Fruit fly (Drosophila melanogaster) whole organism, embryonic: Measurements from ENCODE around the gene fend.

Experiments
- Atf-2 ChIP-seq: fragments of 200-800 bp; sonication (Bioruptor generic); optimal IDR thresholded peaks from 2 replicates; lab custom pipeline; 2016; ENCODE audit warnings: missing biosample characterization, missing genetic modification characterization
- Bdp1 ChIP-seq: fragments of 200-800 bp; sonication (Bioruptor generic); optimal IDR thresholded peaks from 3 replicates; lab custom pipeline; 2016; ENCODE audit warnings: missing biosample characterization, missing genetic modification characterization
- Bteb2 ChIP-seq: fragments of 200-800 bp; sonication (Bioruptor generic); optimal IDR thresholded peaks from 2 replicates; lab custom pipeline; 2016; ENCODE audit warnings: missing biosample characterization, missing genetic modification characterization
- CG10654 ChIP-seq: fragments of 200-800 bp; sonication (Bioruptor generic); optimal IDR thresholded peaks from 2 replicates; lab custom pipeline; 2016; ENCODE audit warnings: missing biosample characterization, missing genetic modification characterization
- CG11560 ChIP-seq: fragments of 200-800 bp; sonication (Bioruptor generic); IDR thresholded peaks from 3 replicates; pipeline ENCODE4 v1.3.6; 2022; ENCODE audit warnings: missing biosample characterization, missing genetic modification characterization
- CG11723 ChIP-seq: fragments of 200-800 bp; sonication (Bioruptor generic); optimal IDR thresholded peaks from 2 replicates; lab custom pipeline; 2017; ENCODE audit warnings: missing biosample characterization, mild to moderate bottlenecking, missing genetic modification characterization
- CG1233 ChIP-seq: fragments of 200-800 bp; sonication (Bioruptor generic); optimal IDR thresholded peaks from 4 replicates; lab custom pipeline; 2018; ENCODE audit warnings: missing biosample characterization, mild to moderate bottlenecking, missing genetic modification characterization
- CG15601 ChIP-seq: fragments of 200-800 bp; sonication (Bioruptor generic); optimal IDR thresholded peaks from 3 replicates; lab custom pipeline; 2019; ENCODE audit warnings: missing biosample characterization, mild to moderate bottlenecking, missing genetic modification characterization, moderate library complexity
- CG16815 ChIP-seq: fragments of 200-800 bp; sonication (Bioruptor generic); optimal IDR thresholded peaks from 3 replicates; lab custom pipeline; 2017; ENCODE audit warnings: missing biosample characterization, mild to moderate bottlenecking, missing genetic modification characterization
- CG16863 ChIP-seq: fragments of 200-800 bp; sonication (Bioruptor generic); optimal IDR thresholded peaks from 3 replicates; lab custom pipeline; 2016; ENCODE audit warnings: missing biosample characterization, missing genetic modification characterization
- CG17802 ChIP-seq: fragments of 200-800 bp; sonication (Bioruptor generic); optimal IDR thresholded peaks from 2 replicates; lab custom pipeline; 2018; ENCODE audit warnings: missing biosample characterization, mild to moderate bottlenecking, missing genetic modification characterization, moderate library complexity
- CG2678 ChIP-seq: fragments of 200-800 bp; sonication (Bioruptor generic); optimal IDR thresholded peaks from 3 replicates; lab custom pipeline; 2019; ENCODE audit warnings: missing biosample characterization, mild to moderate bottlenecking, missing genetic modification characterization, moderate library complexity
- CG34376 ChIP-seq: fragments of 200-800 bp; sonication (Bioruptor generic); optimal IDR thresholded peaks from 2 replicates; lab custom pipeline; 2018; ENCODE audit warnings: missing biosample characterization, mild to moderate bottlenecking, missing genetic modification characterization
- CG34422 ChIP-seq: fragments of 200-800 bp; sonication (Bioruptor generic); IDR thresholded peaks from 3 replicates; pipeline ENCODE4 v1.3.6; 2022; ENCODE audit warnings: missing biosample characterization, missing genetic modification characterization
- CG5245 ChIP-seq: fragments of 200-800 bp; sonication (Bioruptor generic); optimal IDR thresholded peaks from 3 replicates; lab custom pipeline; 2016; ENCODE audit warnings: missing biosample characterization, missing genetic modification characterization
- CG5953 ChIP-seq: fragments of 200-800 bp; sonication (Bioruptor generic); IDR thresholded peaks from 2 replicates; pipeline ENCODE4 v1.3.6; 2022; ENCODE audit warnings: missing biosample characterization, missing genetic modification characterization
- CG6175 ChIP-seq: fragments of 200-800 bp; sonication (Bioruptor generic); IDR thresholded peaks from 3 replicates; pipeline ENCODE4 v1.3.6; 2022; ENCODE audit warnings: missing biosample characterization, missing genetic modification characterization
- CG6654 ChIP-seq: fragments of 200-800 bp; sonication (Bioruptor generic); optimal IDR thresholded peaks from 2 replicates; lab custom pipeline; 2017; ENCODE audit warnings: missing biosample characterization, mild to moderate bottlenecking, missing genetic modification characterization
- CG7556 ChIP-seq: fragments of 200-800 bp; sonication (Bioruptor generic); optimal IDR thresholded peaks from 2 replicates; lab custom pipeline; 2017; ENCODE audit warnings: missing biosample characterization, mild to moderate bottlenecking, missing genetic modification characterization
- CG8089 ChIP-seq: fragments of 200-800 bp; sonication (Bioruptor generic); optimal IDR thresholded peaks from 3 replicates; lab custom pipeline; 2016; ENCODE audit warnings: missing biosample characterization, missing genetic modification characterization
- CG8765 ChIP-seq: fragments of 200-800 bp; sonication (Bioruptor generic); IDR thresholded peaks from 2 replicates; pipeline ENCODE4 v1.3.6; 2022; ENCODE audit warnings: missing biosample characterization, missing genetic modification characterization
- CG9876 ChIP-seq: fragments of 200-800 bp; sonication (Bioruptor generic); optimal IDR thresholded peaks from 2 replicates; lab custom pipeline; 2016; ENCODE audit warnings: missing biosample characterization, missing genetic modification characterization
- Dbx ChIP-seq: fragments of 200-800 bp; sonication (Bioruptor generic); IDR thresholded peaks from 3 replicates; pipeline ENCODE4 v1.3.6; 2022; ENCODE audit warnings: missing biosample characterization, missing genetic modification characterization
- Dip3 ChIP-seq: fragments of 200-800 bp; sonication (Bioruptor generic); optimal IDR thresholded peaks from 3 replicates; lab custom pipeline; 2016; ENCODE audit warnings: missing biosample characterization, missing genetic modification characterization
- E2f2 ChIP-seq: fragments of 200-800 bp; sonication (Bioruptor generic); IDR thresholded peaks from 2 replicates; pipeline ENCODE4 v1.3.6; 2022; ENCODE audit warnings: missing biosample characterization, missing genetic modification characterization
- Eip74EF ChIP-seq, 2 experiments: fragments of 200-800 bp in 1 of 2; fragments of >200 bp in 1 of 2; sonication (Bioruptor generic) in 1 of 2; optimal IDR thresholded peaks; 2 replicates each; lab custom pipeline; 2017 to 2019; ENCODE audit warnings: missing biosample characterization in 2 of 2, missing genetic modification characterization in 2 of 2, mild to moderate bottlenecking in 1 of 2, moderate library complexity in 1 of 2
- Fer2 ChIP-seq: fragments of 200-800 bp; sonication (Bioruptor generic); optimal IDR thresholded peaks from 2 replicates; lab custom pipeline; 2018; ENCODE audit warnings: missing biosample characterization, mild to moderate bottlenecking, missing genetic modification characterization, moderate library complexity
- Gsc ChIP-seq: fragments of 200-800 bp; sonication (Bioruptor generic); IDR thresholded peaks from 2 replicates; pipeline ENCODE4 v1.3.6; 2022; ENCODE audit warnings: missing biosample characterization, missing genetic modification characterization
- HLHmδ ChIP-seq: fragments of 200-800 bp; sonication (Bioruptor generic); optimal IDR thresholded peaks from 2 replicates; lab custom pipeline; 2018; ENCODE audit warnings: missing biosample characterization, mild to moderate bottlenecking, missing genetic modification characterization, moderate library complexity
- Kr ChIP-seq: fragments of 200-800 bp; sonication (Bioruptor generic); optimal IDR thresholded peaks from 2 replicates; lab custom pipeline; 2017; ENCODE audit warnings: missing biosample characterization, mild to moderate bottlenecking, missing genetic modification characterization
- Mad ChIP-seq: fragments of 200-800 bp; sonication (Bioruptor generic); optimal IDR thresholded peaks from 2 replicates; lab custom pipeline; 2016; ENCODE audit warnings: missing biosample characterization, missing genetic modification characterization
- NC2β ChIP-seq: fragments of 200-800 bp; sonication (Bioruptor generic); optimal IDR thresholded peaks from 2 replicates; lab custom pipeline; 2016; ENCODE audit warnings: missing biosample characterization, missing genetic modification characterization
- NfI ChIP-seq: fragments of 200-800 bp; sonication (Bioruptor generic); optimal IDR thresholded peaks from 3 replicates; lab custom pipeline; 2018; ENCODE audit warnings: missing biosample characterization, mild to moderate bottlenecking, missing genetic modification characterization, moderate library complexity
- Rfx ChIP-seq: fragments of 200-800 bp; sonication (Bioruptor generic); IDR thresholded peaks from 2 replicates; pipeline ENCODE4 v1.3.6; 2022; ENCODE audit warnings: missing biosample characterization, missing genetic modification characterization
- Sry-β ChIP-seq: fragments of 200-800 bp; sonication (Bioruptor generic); optimal IDR thresholded peaks from 2 replicates; lab custom pipeline; 2018; ENCODE audit warnings: missing biosample characterization, mild to moderate bottlenecking, missing genetic modification characterization, moderate library complexity
- bab2 ChIP-seq: fragments of 200-800 bp; sonication (Bioruptor generic); optimal IDR thresholded peaks from 2 replicates; lab custom pipeline; 2016; ENCODE audit warnings: missing biosample characterization, missing genetic modification characterization
- bigmax ChIP-seq: fragments of 200-800 bp; sonication (Bioruptor generic); optimal IDR thresholded peaks from 2 replicates; lab custom pipeline; 2018; ENCODE audit warnings: missing biosample characterization, mild to moderate bottlenecking, missing genetic modification characterization
- danr ChIP-seq: fragments of 200-800 bp; sonication (Bioruptor generic); IDR thresholded peaks from 2 replicates; pipeline ENCODE4 v1.3.6; 2022; ENCODE audit warnings: missing biosample characterization, missing genetic modification characterization
- dysf ChIP-seq: fragments of 200-800 bp; sonication (Bioruptor generic); IDR thresholded peaks from 3 replicates; pipeline ENCODE4 v1.3.6; 2022; ENCODE audit warnings: missing biosample characterization, missing genetic modification characterization
- esg ChIP-seq: fragments of 200-800 bp; sonication (Bioruptor generic); conservative IDR thresholded peaks from 2 replicates; pipeline ENCODE4 v1.3.6; 2022; ENCODE audit warnings: missing biosample characterization, missing genetic modification characterization
- her ChIP-seq: fragments of 200-800 bp; sonication (Bioruptor generic); optimal IDR thresholded peaks from 2 replicates; lab custom pipeline; 2016; ENCODE audit warnings: missing biosample characterization, missing genetic modification characterization
- hth ChIP-seq: fragments of >200 bp; optimal IDR thresholded peaks from 2 replicates; lab custom pipeline; 2017; ENCODE audit warnings: inconsistent platforms
- kah ChIP-seq: fragments of 200-800 bp; sonication (Bioruptor generic); optimal IDR thresholded peaks from 2 replicates; lab custom pipeline; 2018; ENCODE audit warnings: missing biosample characterization, mild to moderate bottlenecking, missing genetic modification characterization
- klu ChIP-seq: fragments of 200-800 bp; sonication (Bioruptor generic); IDR thresholded peaks from 2 replicates; pipeline ENCODE4 v1.3.6; 2022; ENCODE audit warnings: missing biosample characterization, missing genetic modification characterization
- mld ChIP-seq: fragments of 200-800 bp; sonication (Bioruptor generic); IDR thresholded peaks from 3 replicates; pipeline ENCODE4 v1.3.6; 2022; ENCODE audit warnings: missing biosample characterization, missing genetic modification characterization; ENCODE audit not compliant: partially characterized antibody
- pum ChIP-seq: fragments of 200-800 bp; sonication (Bioruptor generic); optimal IDR thresholded peaks from 2 replicates; lab custom pipeline; 2016; ENCODE audit warnings: missing biosample characterization, missing genetic modification characterization
- ro ChIP-seq: fragments of 200-800 bp; sonication (Bioruptor generic); IDR thresholded peaks from 2 replicates; pipeline ENCODE4 v1.3.6; 2022; ENCODE audit warnings: missing biosample characterization, missing genetic modification characterization
- sc ChIP-seq, 3 experiments: fragments of >200 bp in 2 of 3; fragments of 200-800 bp in 1 of 3; sonication (Bioruptor generic) in 1 of 3; optimal IDR thresholded peaks; 2 replicates in 2 of 3; 3 replicates in 1 of 3; lab custom pipeline; 2017; ENCODE audit warnings: mild to moderate bottlenecking in 1 of 3, missing biosample characterization in 1 of 3, missing genetic modification characterization in 1 of 3, missing genetic modification reagents in 1 of 3
- slp2 ChIP-seq: fragments of 200-800 bp; sonication (Bioruptor generic); optimal IDR thresholded peaks from 2 replicates; lab custom pipeline; 2016; ENCODE audit warnings: missing biosample characterization, missing genetic modification characterization
- stwl ChIP-seq: fragments of 200-800 bp; sonication (Bioruptor generic); optimal IDR thresholded peaks from 3 replicates; lab custom pipeline; 2018; ENCODE audit warnings: missing biosample characterization, mild to moderate bottlenecking, missing genetic modification characterization, moderate library complexity
- vvl ChIP-seq: fragments of 200-800 bp; sonication (Bioruptor generic); IDR thresholded peaks from 2 replicates; pipeline ENCODE4 v1.3.6; 2022; ENCODE audit warnings: missing biosample characterization, missing genetic modification characterization

Gene fend

DNA sequence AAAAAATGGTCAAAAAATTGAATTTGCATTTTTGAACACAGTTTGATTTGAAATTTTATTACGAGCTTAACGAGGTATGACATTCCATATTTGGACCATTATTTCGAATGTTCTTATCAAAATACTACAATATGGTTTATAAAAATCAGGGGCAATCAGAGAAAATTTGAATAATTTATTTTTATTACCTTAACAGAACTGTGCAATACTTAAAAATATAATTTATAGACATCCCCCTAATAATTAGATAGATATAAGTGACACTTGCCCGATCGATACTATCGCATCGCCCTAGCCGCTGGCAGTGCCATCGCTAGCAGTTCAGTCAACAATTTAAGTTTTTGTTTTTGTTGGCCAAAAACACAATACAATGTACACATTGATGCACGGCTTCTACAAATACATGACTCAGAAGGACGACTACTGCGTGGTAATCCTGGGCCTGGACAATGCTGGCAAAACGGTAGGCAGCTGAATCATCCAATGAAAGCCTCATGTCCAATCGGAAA lies 28.1 kb downstream of the fend start, which contains the start of gene Arfrp1 (continued):
- TF ChIP-seq NC2β (GFP tag; lab: Kevin White, UChicago) (no peak), kah (GFP tag; lab: Kevin White, UChicago) (no peak), esg (GFP tag; lab: Robert Waterston, UW) (0 out of 2 replicates have a peak, but pooled peaks have one; percentile 18), Kr (GFP tag; lab: Kevin White, UChicago) (no peak), Gsc (GFP tag; lab: Robert Waterston, UW) (no peak), vvl (GFP tag; lab: Robert Waterston, UW) (peak; percentile 36; the same call in 1 of the 2 replicates), hth (no peak), CG16815 (GFP tag; lab: Kevin White, UChicago) (no peak), klu (GFP tag; lab: Robert Waterston, UW) (no peak), Dip3 (no peak), dysf (0 out of 3 replicates have a peak, but pooled peaks have one; percentile 22), slp2 (GFP tag; lab: Kevin White, UChicago) (no peak), CG15601 (tag; lab: Kevin White, UChicago) (no peak), Rfx (peak; percentile 33), pum (GFP tag; lab: Kevin White, UChicago) (no peak), CG5245 (no peak), NfI (GFP tag; lab: Kevin White, UChicago) (no peak), Dbx (0 out of 3 replicates have a peak, but pooled peaks have one; percentile 5), CG6654 (GFP tag; lab: Kevin White, UChicago) (no peak), CG11560 (tag; lab: Robert Waterston, UW) (0 out of 3 replicates have a peak, but pooled peaks have one; percentile 11), ro (GFP tag; lab: Robert Waterston, UW) (no peak), stwl (tag; lab: Kevin White, UChicago) (no peak), CG1233 (GFP tag; lab: Kevin White, UChicago) (no peak), Bdp1 (GFP tag; lab: Kevin White, UChicago) (no peak), HLHmδ (no peak), CG34422 (GFP tag; lab: Robert Waterston, UW) (0 out of 3 replicates have a peak, but pooled peaks have one; percentile 11), CG5953 (GFP tag; lab: Robert Waterston, UW) (no peak), Sry-β (GFP tag; lab: Kevin White, UChicago) (no peak), Mad (no peak), sc (optimal IDR thresholded peaks at IDR 0.05; lab: Kevin White, UChicago) (no peak), sc (GFP tag; optimal IDR thresholded peaks at IDR 0.05; lab: Kevin White, UChicago) (no peak), CG7556 (GFP tag; lab: Kevin White, UChicago) (no peak), danr (GFP tag; lab: Robert Waterston, UW) (no peak), Atf-2 (no peak), bab2 (GFP tag; lab: Kevin White, UChicago) (no peak), E2f2 (GFP tag; lab: Robert Waterston, UW) (no peak), CG11723 (GFP tag; lab: Kevin White, UChicago) (no peak), CG16863 (no peak), bigmax (GFP tag; lab: Kevin White, UChicago) (no peak), CG34376 (GFP tag; lab: Kevin White, UChicago) (peak; percentile 10), CG8089 (GFP tag; lab: Kevin White, UChicago) (no peak), Bteb2 (GFP tag; lab: Kevin White, UChicago) (no peak), CG8765 (no peak), CG17802 (tag; lab: Kevin White, UChicago) (no peak), CG6175 (GFP tag; lab: Robert Waterston, UW) (no peak), mld (GFP tag; lab: Robert Waterston, UW) (0 out of 3 replicates have a peak, but pooled peaks have one; percentile 50), her (GFP tag; lab: Kevin White, UChicago) (no peak), Fer2 (tag; lab: Kevin White, UChicago) (peak; percentile 6), CG9876 (GFP tag; lab: Kevin White, UChicago) (no peak), CG10654 (GFP tag; lab: Kevin White, UChicago) (no peak), CG2678 (tag; lab: Kevin White, UChicago) (no peak), Eip74EF (GFP tag; optimal IDR thresholded peaks at IDR 0.05; lab: Kevin White, UChicago) (no peak)
